Worm (Caenorhabditis elegans) whole organism, L1 larva: ENCODE results near the gene F44E5.2.

ENCODE experiments used
- snpc-4 ChIP-seq: fragments of 150-350 bp; optimal IDR thresholded peaks from 2 replicates; lab custom pipeline; 2014; ENCODE audit warnings: missing biosample characterization, missing genetic modification characterization
- zag-1 ChIP-seq: fragments of 150-350 bp; optimal IDR thresholded peaks from 2 replicates; lab custom pipeline; 2014; ENCODE audit warnings: missing biosample characterization, missing genetic modification characterization

DNA sequence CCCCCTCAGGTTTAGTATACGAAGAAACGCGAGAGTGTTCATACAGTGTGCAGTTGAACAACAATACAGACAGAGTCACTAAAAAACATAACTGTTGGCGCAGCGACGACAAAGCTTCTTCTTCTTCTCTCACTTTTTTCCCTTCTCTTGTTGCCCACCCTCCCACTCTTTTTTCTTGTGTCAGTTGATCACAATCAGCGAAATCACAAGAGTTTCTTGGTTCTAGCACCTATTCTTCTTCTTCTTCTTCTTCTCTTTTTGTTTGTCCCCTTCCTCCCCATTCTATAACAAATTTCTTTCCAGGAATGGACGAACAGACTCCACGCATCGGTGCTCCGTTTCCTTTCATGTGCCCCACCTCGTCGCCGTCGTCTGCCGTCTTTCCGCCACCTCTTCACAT lies 23.9 kb downstream of the F44E5.2 start, which contains the start of gene F43G6.4:
- TF ChIP-seq snpc-4 (no peak), zag-1 (tag; lab: Kevin White, UChicago) (no peak)
